Worm (Caenorhabditis elegans) whole organism, late embryonic: Measurements from ENCODE around the gene C51E3.6.

Source experiments
- fax-1 ChIP-seq: sonication (generic microtip); optimal IDR thresholded peaks from 2 replicates; lab custom pipeline; 2016; ENCODE audit warnings: missing genotype, missing genetic modification characterization, missing compliant biosample characterization
- fkh-10 ChIP-seq: fragments of 150-350 bp; optimal IDR thresholded peaks from 2 replicates; lab custom pipeline; 2014; ENCODE audit warnings: missing biosample characterization, missing genetic modification reagents, missing genetic modification characterization
- nfya-1 ChIP-seq: sonication (generic microtip); optimal IDR thresholded peaks from 2 replicates; lab custom pipeline; 2017; ENCODE audit warnings: missing genetic modification characterization, mild to moderate bottlenecking, missing compliant biosample characterization, antibody characterized with exemption, moderate library complexity
- pha-4 ChIP-seq: fragments of 150-350 bp; optimal IDR thresholded peaks from 2 replicates; lab custom pipeline; 2018; ENCODE audit warnings: missing biosample characterization, missing genetic modification reagents, missing genetic modification characterization
- rnt-1 ChIP-seq: sonication (generic microtip); optimal IDR thresholded peaks from 2 replicates; lab custom pipeline; 2016; ENCODE audit warnings: missing genetic modification characterization, missing compliant biosample characterization
- tbx-2 ChIP-seq: sonication (generic microtip); optimal IDR thresholded peaks from 2 replicates; lab custom pipeline; 2016; ENCODE audit warnings: missing genetic modification characterization, missing compliant biosample characterization
- ttx-3 ChIP-seq: sonication (generic microtip); optimal IDR thresholded peaks from 2 replicates; lab custom pipeline; 2016; ENCODE audit warnings: missing genetic modification reagents, missing genetic modification characterization, missing compliant biosample characterization
- unc-3 ChIP-seq, 2 experiments: fragments of 200-800 bp in 1 of 2; sonication (Bioruptor generic) in 1 of 2; sonication (generic microtip) in 1 of 2; conservative IDR thresholded peaks in 1 of 2; optimal IDR thresholded peaks in 1 of 2; 2 replicates each; pipeline versions ENCODE4 v1.3.6 to Lab custom; 2016 to 2022; ENCODE audit warnings: missing compliant biosample characterization in 2 of 2, missing genetic modification characterization in 2 of 2, missing genetic modification reagents in 1 of 2

DNA sequence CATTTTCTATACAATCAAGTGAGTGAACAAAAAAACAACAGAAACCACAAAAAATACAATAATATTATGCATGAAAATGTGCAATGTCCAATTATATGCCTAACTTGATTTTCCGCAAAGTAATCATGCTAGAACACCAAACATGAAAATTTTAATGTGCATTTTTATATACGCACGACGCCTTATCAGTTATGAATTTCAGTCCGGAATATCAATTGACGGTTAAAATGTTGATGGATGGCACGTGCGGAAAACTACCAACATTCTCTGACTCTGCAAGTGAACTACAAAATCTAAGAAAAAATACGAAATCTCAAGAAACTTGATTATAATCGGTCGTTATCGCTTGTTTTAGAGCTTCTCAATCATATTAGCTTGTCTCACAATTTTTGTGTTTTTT is 6.3 kb downstream of the C51E3.6 start:
- no peak for TF ChIP-seq unc-3 (GFP tag; conservative IDR thresholded peaks at IDR 0.05; lab: Robert Waterston, UW)
- TF ChIP-seq unc-3 (tag; optimal IDR thresholded peaks at IDR 0.05; lab: Kevin White, UChicago), result no peak
- TF ChIP-seq pha-4, result no peak
- TF ChIP-seq fkh-10, result no peak
- no peak for TF ChIP-seq tbx-2 (tag; lab: Kevin White, UChicago)
- no peak for TF ChIP-seq nfya-1 (tag; lab: Kevin White, UChicago)
- TF ChIP-seq ttx-3 (tag; lab: Kevin White, UChicago), result no peak
- no peak for TF ChIP-seq fax-1 (tag; lab: Kevin White, UChicago)
- TF ChIP-seq rnt-1, result no peak
